Worm (Caenorhabditis elegans) whole organism, L3 larva: Measurements from ENCODE around the gene ser-4.

ENCODE experiments used
- aly-2 ChIP-seq: fragments of 150-350 bp; optimal IDR thresholded peaks from 2 replicates; lab custom pipeline; 2014; ENCODE audit warnings: missing biosample characterization, missing genetic modification characterization
- ama-1 ChIP-seq: fragments of 150-350 bp; optimal IDR thresholded peaks from 2 replicates; lab custom pipeline; 2018
- egl-27 ChIP-seq: sonication (generic microtip); optimal IDR thresholded peaks from 4 replicates; lab custom pipeline; 2017; ENCODE audit warnings: missing biosample characterization, missing genetic modification reagents, missing genetic modification characterization
- lin-15B ChIP-seq: fragments of 150-350 bp; optimal IDR thresholded peaks from 2 replicates; lab custom pipeline; 2014; ENCODE audit warnings: missing biosample characterization, missing genetic modification characterization
- nfya-1 ChIP-seq: sonication (generic microtip); optimal IDR thresholded peaks from 2 replicates; lab custom pipeline; 2017; ENCODE audit warnings: missing genetic modification characterization, mild to moderate bottlenecking, missing compliant biosample characterization, antibody characterized with exemption, moderate library complexity; ENCODE audit not compliant: insufficient read depth
- nhr-237 ChIP-seq: fragments of 150-350 bp; optimal IDR thresholded peaks from 2 replicates; lab custom pipeline; 2014; ENCODE audit warnings: missing biosample characterization, missing genetic modification characterization
- nhr-25 ChIP-seq: sonication (generic microtip); optimal IDR thresholded peaks from 2 replicates; lab custom pipeline; 2017; ENCODE audit warnings: missing biosample characterization, missing genetic modification characterization
- sea-2 ChIP-seq: fragments of 150-350 bp; sonication (generic microtip); optimal IDR thresholded peaks from 4 replicates; lab custom pipeline; 2014; ENCODE audit warnings: missing biosample characterization, missing genetic modification reagents, missing genetic modification characterization
- ztf-11 ChIP-seq: fragments of 150-350 bp; optimal IDR thresholded peaks from 2 replicates; lab custom pipeline; 2014; ENCODE audit warnings: missing biosample characterization, missing genetic modification characterization

ce11 chrIII:1687999-1688398 lies 44.9 kb downstream of the ser-4 start, which contains the start of gene Y22D7AR.7:
- no peak for TF ChIP-seq aly-2 (tag; lab: Kevin White, UChicago)
- no peak for TF ChIP-seq ztf-11 (tag; lab: Kevin White, UChicago)
- TF ChIP-seq nhr-237 (tag; lab: Kevin White, UChicago), result no peak
- no peak for TF ChIP-seq egl-27 (tag; lab: Kevin White, UChicago)
- no peak for TF ChIP-seq nfya-1
- no peak for TF ChIP-seq sea-2 (GFP tag; lab: Kevin White, UChicago)
- no peak for TF ChIP-seq ama-1 (lab: Kevin White, UChicago)
- no peak for TF ChIP-seq nhr-25
- no peak for TF ChIP-seq lin-15B
